Fruit fly (Drosophila melanogaster): ENCODE results near the gene CG8661.
A peak's percentile ranks its signal among the peaks of the same experiment; 100 is the strongest.

The CG8661 gene

DNA sequence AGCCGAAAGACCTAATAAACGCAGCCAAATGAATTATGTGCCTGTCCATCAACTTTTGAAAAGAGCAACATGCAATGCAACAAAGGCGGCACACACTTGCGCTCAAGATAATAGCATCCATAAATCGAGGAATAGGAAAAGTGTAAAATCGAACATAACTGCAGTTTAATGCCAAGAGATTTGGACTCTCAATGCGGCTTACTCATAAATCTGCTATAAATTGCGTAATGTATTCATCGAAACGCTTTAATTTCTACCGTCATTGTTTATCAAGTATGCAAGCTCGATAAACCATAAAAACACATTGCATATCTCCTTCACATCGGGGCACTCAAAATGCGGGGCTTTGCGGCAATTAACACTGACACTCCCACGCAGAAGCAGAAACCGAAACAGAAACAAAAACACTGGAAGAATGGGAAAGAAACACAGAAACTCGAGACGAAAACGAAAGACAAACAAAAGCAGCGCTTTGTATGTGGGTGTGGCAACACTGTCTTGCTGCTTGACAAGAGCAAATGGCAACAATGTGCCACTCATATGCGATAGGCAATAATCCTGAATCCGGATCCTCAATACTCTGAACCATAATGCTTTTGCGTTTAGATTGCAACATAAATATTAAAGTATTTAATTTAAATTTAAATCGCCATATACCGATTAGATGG, 13.8 kb upstream of the CG8661 start (continued):
- peak; percentile 15 for TF ChIP-seq pfk (GFP tag; optimal IDR thresholded peaks at IDR 0.05)
- TF ChIP-seq slp2 (GFP tag; optimal IDR thresholded peaks at IDR 0.05), result no peak

- no peak for TF ChIP-seq pita (GFP tag; optimal IDR thresholded peaks at IDR 0.05)
- TF ChIP-seq fu2 (GFP tag; optimal IDR thresholded peaks at IDR 0.05), result no peak
- no peak for TF ChIP-seq CG32767 (GFP tag; IDR thresholded peaks at IDR 0.05)
- peak; percentile 18 for TF ChIP-seq lbe (GFP tag; optimal IDR thresholded peaks at IDR 0.05)
- no peak for TF ChIP-seq Poxn (GFP tag; IDR thresholded peaks at IDR 0.05)
- TF ChIP-seq prd (optimal IDR thresholded peaks at IDR 0.05), result no peak
- TF ChIP-seq prd (GFP tag; IDR thresholded peaks at IDR 0.05), result peak; percentile 52; the same call in 2 of the 3 replicates
- peak; percentile 7 for TF ChIP-seq CG12659 (GFP tag; optimal IDR thresholded peaks at IDR 0.05)
- TF ChIP-seq eve (GFP tag; optimal IDR thresholded peaks at IDR 0.05), result peak in 1 of 2 experiments; percentile 76
- no peak for TF ChIP-seq NC2α (GFP tag; optimal IDR thresholded peaks at IDR 0.05)
- peak; percentile 17; the same call in 1 of the 2 replicates for TF ChIP-seq CG10366 (GFP tag; IDR thresholded peaks at IDR 0.05)
- TF ChIP-seq cwo (GFP tag; optimal IDR thresholded peaks at IDR 0.05), result no peak
- no peak for TF ChIP-seq grn (GFP tag; optimal IDR thresholded peaks at IDR 0.05)
- no peak for TF ChIP-seq CG33213 (GFP tag; optimal IDR thresholded peaks at IDR 0.05)
- TF ChIP-seq CG10654 (GFP tag; optimal IDR thresholded peaks at IDR 0.05), result no peak
- TF ChIP-seq Stat92E (GFP tag; optimal IDR thresholded peaks at IDR 0.05), result no peak
- TF ChIP-seq CG30431 (GFP tag; optimal IDR thresholded peaks at IDR 0.05), result peak; percentile 40
- peak; percentile 75; the same call in 2 of the 3 replicates for TF ChIP-seq ci (GFP tag; IDR thresholded peaks at IDR 0.05)
- TF ChIP-seq Oli (tag; optimal IDR thresholded peaks at IDR 0.05), result peak; percentile 63
- peak; percentile 72 for TF ChIP-seq Drgx (GFP tag; IDR thresholded peaks at IDR 0.05)
- peak; percentile 0 for TF ChIP-seq Max (GFP tag; optimal IDR thresholded peaks at IDR 0.05)
- no peak for TF ChIP-seq CHES-1-like (GFP tag; optimal IDR thresholded peaks at IDR 0.05)
- no peak for TF ChIP-seq vnd (GFP tag; IDR thresholded peaks at IDR 0.05; ENCODE audit: partially characterized antibody)
- TF ChIP-seq Sry-β (GFP tag; optimal IDR thresholded peaks at IDR 0.05), result no peak
- peak; percentile 10 for TF ChIP-seq tio (GFP tag; optimal IDR thresholded peaks at IDR 0.05)
- TF ChIP-seq CG7839 (tag; optimal IDR thresholded peaks at IDR 0.05), result peak; percentile 18
- TF ChIP-seq abd-A (tag; optimal IDR thresholded peaks at IDR 0.05), result no peak
- TF ChIP-seq CG15269 (tag; optimal IDR thresholded peaks at IDR 0.05), result peak; percentile 32
- no peak for TF ChIP-seq gfzf (GFP tag; optimal IDR thresholded peaks at IDR 0.05)
- TF ChIP-seq sna (GFP tag; IDR thresholded peaks at IDR 0.05; ENCODE audit: partially characterized antibody), result no peak
- peak in 1 of 2 experiments; percentile 27 for TF ChIP-seq Hr51 (GFP tag; optimal IDR thresholded peaks at IDR 0.05)
- peak; percentile 95 for TF ChIP-seq D19A (tag; optimal IDR thresholded peaks at IDR 0.05)
- TF ChIP-seq CG10209 (GFP tag; optimal IDR thresholded peaks at IDR 0.05), result no peak
- TF ChIP-seq trem (tag; optimal IDR thresholded peaks at IDR 0.05), result peak; percentile 2
- no peak for TF ChIP-seq chm (GFP tag; IDR thresholded peaks at IDR 0.05)
- TF ChIP-seq CG9437 (GFP tag; optimal IDR thresholded peaks at IDR 0.05), result peak; percentile 27
- peak; percentile 47 for TF ChIP-seq Xbp1 (GFP tag; optimal IDR thresholded peaks at IDR 0.05)
- peak; percentile 32 for TF ChIP-seq pum (GFP tag; optimal IDR thresholded peaks at IDR 0.05)
- TF ChIP-seq Antp (GFP tag; optimal IDR thresholded peaks at IDR 0.05), result peak; percentile 39
- TF ChIP-seq nerfin-2 (GFP tag; IDR thresholded peaks at IDR 0.05; ENCODE audit: partially characterized antibody), result no peak
- no peak for TF ChIP-seq ab (GFP tag; optimal IDR thresholded peaks at IDR 0.05)
- no peak for TF ChIP-seq sd (tag; optimal IDR thresholded peaks at IDR 0.05)
- no peak for TF ChIP-seq emc (GFP tag; optimal IDR thresholded peaks at IDR 0.05)
- no peak for TF ChIP-seq lov (optimal IDR thresholded peaks at IDR 0.05)
- TF ChIP-seq lov (GFP tag; IDR thresholded peaks at IDR 0.05), result no peak
Observed at dm6 chrX:17297070-17297689, 12.9 kb upstream of the CG8661 start.
